Worm (Caenorhabditis elegans): ENCODE data around the gene srh-279.

Gene srh-279

DNA sequence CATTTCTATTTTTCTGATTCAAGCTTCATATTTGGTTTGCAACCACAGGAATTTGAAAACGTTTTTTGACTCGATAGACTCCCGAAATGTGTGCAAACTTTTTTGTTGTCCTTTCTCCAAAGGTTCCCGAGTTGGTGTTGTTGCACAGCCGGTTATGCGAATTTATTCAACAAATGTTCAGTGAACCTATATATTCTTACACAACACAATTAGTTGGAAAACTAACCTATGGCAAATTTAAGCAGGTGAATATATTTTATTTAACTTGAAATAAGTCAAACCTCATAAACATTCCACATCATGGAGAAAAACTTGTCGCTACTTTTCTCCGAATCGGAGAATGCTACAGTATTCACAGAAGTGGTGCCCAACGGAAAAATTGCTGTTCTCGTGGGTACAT lies 8.9 kb upstream of the srh-279 start, which contains the start of gene srz-14:
Gene srz-14 (plus strand): TSS at position 301 of the 400 bp plus-strand sequence.
- no peak for TF ChIP-seq ref-1 (GFP tag; conservative IDR thresholded peaks at IDR 0.05)
- TF ChIP-seq cog-1 (tag; optimal IDR thresholded peaks at IDR 0.05) = no peak
- TF ChIP-seq tab-1 (GFP tag; IDR thresholded peaks at IDR 0.05) = no peak
- TF ChIP-seq klf-2 (GFP tag; conservative IDR thresholded peaks at IDR 0.05) = no peak
- TF ChIP-seq T22C8.4 (GFP tag; IDR thresholded peaks at IDR 0.05) = no peak
- no peak for TF ChIP-seq med-1 (GFP tag; optimal IDR thresholded peaks at IDR 0.05; ENCODE audit: insufficient read depth)

ce11 chrV:16190485-16190884 lies 1.7 kb upstream of the srh-279 start, which contains the start of gene srh-281:
Gene srh-281 (plus strand): TSS chrV:16190785.
- TF ChIP-seq klf-2 (GFP tag; conservative IDR thresholded peaks at IDR 0.05) (no peak), med-1 (GFP tag; optimal IDR thresholded peaks at IDR 0.05; ENCODE audit: insufficient read depth) (no peak), ztf-29 (GFP tag; IDR thresholded peaks at IDR 0.05) (no peak), ztf-23 (GFP tag; IDR thresholded peaks at IDR 0.05) (no peak), flt-1 (GFP tag; IDR thresholded peaks at IDR 0.05) (no peak), cog-1 (tag; optimal IDR thresholded peaks at IDR 0.05) (no peak), tab-1 (GFP tag; IDR thresholded peaks at IDR 0.05) (no peak), ref-1 (GFP tag; conservative IDR thresholded peaks at IDR 0.05) (no peak), T22C8.4 (GFP tag; IDR thresholded peaks at IDR 0.05) (no peak)

DNA sequence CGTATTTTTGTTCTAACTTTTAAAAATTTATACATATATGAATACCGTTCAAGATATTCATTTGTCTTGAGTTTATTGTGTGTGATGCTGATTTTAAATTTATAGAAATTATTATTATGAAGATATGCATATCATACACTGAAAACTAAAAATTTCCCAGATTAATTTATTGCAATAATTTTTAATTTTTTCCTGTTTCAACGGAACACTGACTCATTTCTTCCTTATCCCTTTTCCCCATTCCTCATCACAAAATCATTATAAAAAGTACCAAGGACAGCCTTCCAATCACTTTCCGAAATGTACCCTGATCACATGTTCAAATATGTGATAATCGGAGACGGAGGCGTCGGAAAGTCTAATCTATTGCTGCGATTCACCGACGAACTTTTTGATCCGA lies 2.4 kb downstream of the srh-279 start, which contains the start of gene rabr-4:
Gene rabr-4 (plus strand): TSS at position 301 of the 400 bp plus-strand sequence.
- no peak for TF ChIP-seq ztf-23 (GFP tag; IDR thresholded peaks at IDR 0.05)
- no peak for TF ChIP-seq ref-1 (GFP tag; conservative IDR thresholded peaks at IDR 0.05)
- TF ChIP-seq ztf-29 (GFP tag; IDR thresholded peaks at IDR 0.05) = no peak

ce11 chrV:16195379-16195778 lies 3.2 kb downstream of the srh-279 start, which contains the start of gene rabr-3:
Gene rabr-3 (plus strand): TSS chrV:16195679.
- TF ChIP-seq T22C8.4 (GFP tag; IDR thresholded peaks at IDR 0.05) = no peak
- TF ChIP-seq tab-1 (GFP tag; IDR thresholded peaks at IDR 0.05) = no peak
- no peak for TF ChIP-seq ztf-23 (GFP tag; IDR thresholded peaks at IDR 0.05)
- no peak for TF ChIP-seq klf-2 (GFP tag; conservative IDR thresholded peaks at IDR 0.05)
- TF ChIP-seq flt-1 (GFP tag; IDR thresholded peaks at IDR 0.05) = no peak

DNA sequence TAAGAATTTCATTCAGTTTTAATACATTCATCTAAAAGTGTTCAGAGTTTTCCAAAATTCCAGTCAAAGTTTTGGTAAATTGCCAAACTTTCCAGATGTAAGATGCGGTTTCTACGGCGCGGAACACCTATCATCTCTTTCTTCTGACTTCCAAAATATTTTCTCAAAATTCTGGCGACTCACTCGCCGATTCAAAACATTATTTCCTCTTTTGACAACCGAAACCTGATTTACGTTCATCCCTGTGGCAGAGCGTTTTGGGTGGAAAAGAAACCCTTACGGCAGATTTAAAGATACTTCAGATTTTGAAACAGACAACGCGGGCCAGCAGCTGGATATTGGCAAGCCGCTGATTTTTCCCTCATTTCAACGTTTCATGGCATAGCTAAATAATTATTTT lies 5.8 kb downstream of the srh-279 start, which contains the start of gene F11A5.5:
Gene F11A5.5 (plus strand): TSS at position 301 of the 400 bp plus-strand sequence.
- TF ChIP-seq T22C8.4 (GFP tag; IDR thresholded peaks at IDR 0.05) = no peak
- no peak for TF ChIP-seq ztf-23 (GFP tag; IDR thresholded peaks at IDR 0.05)
- TF ChIP-seq cog-1 (tag; optimal IDR thresholded peaks at IDR 0.05) = no peak
- TF ChIP-seq klf-2 (GFP tag; conservative IDR thresholded peaks at IDR 0.05) = no peak
- TF ChIP-seq tab-1 (GFP tag; IDR thresholded peaks at IDR 0.05) = no peak
- no peak for TF ChIP-seq flt-1 (GFP tag; IDR thresholded peaks at IDR 0.05)
- TF ChIP-seq ztf-29 (GFP tag; IDR thresholded peaks at IDR 0.05) = no peak
- TF ChIP-seq ref-1 (GFP tag; conservative IDR thresholded peaks at IDR 0.05) = no peak
- TF ChIP-seq med-1 (GFP tag; optimal IDR thresholded peaks at IDR 0.05; ENCODE audit: insufficient read depth) = no peak

- TF ChIP-seq ztf-23 (GFP tag; IDR thresholded peaks at IDR 0.05) (no peak), med-1 (GFP tag; optimal IDR thresholded peaks at IDR 0.05; ENCODE audit: insufficient read depth) (no peak), tab-1 (GFP tag; IDR thresholded peaks at IDR 0.05) (no peak)
These were observed 9.5 kb downstream of the srh-279 start, which contains the start of gene F11A5.17 for ce11 chrV:16201730-16202129. Gene F11A5.17 (plus strand): TSS chrV:16202030.

DNA sequence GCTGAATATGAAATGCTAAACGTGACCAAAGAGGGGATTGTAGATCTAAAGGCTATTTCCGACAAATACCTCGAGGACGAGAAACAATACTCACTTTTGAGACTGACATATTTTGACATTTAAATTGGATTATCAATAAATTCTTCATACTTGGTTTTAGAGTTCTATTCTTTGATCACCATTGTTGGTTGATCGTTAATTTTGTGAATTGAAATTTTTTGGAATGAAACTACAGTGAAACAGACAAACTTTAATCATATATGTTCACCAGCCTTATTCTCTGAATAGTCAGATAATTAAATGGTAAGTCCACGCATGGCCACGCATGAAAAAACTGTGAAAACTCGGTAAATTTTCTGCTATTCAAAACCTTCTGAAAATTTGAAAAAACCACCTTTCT lies 10.4 kb downstream of the srh-279 start, which contains the start of gene F11A5.18:
Gene F11A5.18 (plus strand): TSS at position 301 of the 400 bp plus-strand sequence.
- TF ChIP-seq tab-1 (GFP tag; IDR thresholded peaks at IDR 0.05) (no peak), med-1 (GFP tag; optimal IDR thresholded peaks at IDR 0.05; ENCODE audit: insufficient read depth) (no peak), ztf-23 (GFP tag; IDR thresholded peaks at IDR 0.05) (no peak), ref-1 (GFP tag; conservative IDR thresholded peaks at IDR 0.05) (no peak), flt-1 (GFP tag; IDR thresholded peaks at IDR 0.05) (no peak), klf-2 (GFP tag; conservative IDR thresholded peaks at IDR 0.05) (no peak), ztf-29 (GFP tag; IDR thresholded peaks at IDR 0.05) (no peak), T22C8.4 (GFP tag; IDR thresholded peaks at IDR 0.05) (no peak), cog-1 (tag; optimal IDR thresholded peaks at IDR 0.05) (no peak)

ce11 chrV:16204888-16205287 lies 12.7 kb downstream of the srh-279 start, which contains the start of gene irld-26:
Gene irld-26 (plus strand): TSS chrV:16205188.
- TF ChIP-seq klf-2 (GFP tag; conservative IDR thresholded peaks at IDR 0.05) (no peak), ztf-29 (GFP tag; IDR thresholded peaks at IDR 0.05) (no peak), cog-1 (tag; optimal IDR thresholded peaks at IDR 0.05) (no peak), med-1 (GFP tag; optimal IDR thresholded peaks at IDR 0.05; ENCODE audit: insufficient read depth) (no peak), tab-1 (GFP tag; IDR thresholded peaks at IDR 0.05) (no peak)

DNA sequence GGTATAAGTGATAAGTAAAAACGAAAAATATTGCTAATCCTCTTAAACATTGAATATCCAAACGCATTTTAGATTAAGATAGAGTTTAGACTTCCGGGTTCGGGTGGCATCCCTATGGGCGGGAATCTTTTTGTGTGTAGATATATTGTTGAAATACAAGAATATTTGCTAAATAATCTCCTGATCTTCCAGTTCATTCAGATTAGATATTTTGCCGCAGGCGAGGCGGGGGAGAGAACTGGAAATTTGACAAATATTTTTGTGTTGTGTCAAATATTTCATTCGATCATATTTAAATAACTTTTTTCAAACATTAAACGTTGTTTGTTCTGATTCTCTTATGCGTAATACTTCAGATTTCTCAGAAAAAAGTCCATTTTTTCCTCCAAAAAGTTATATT lies 17.6 kb downstream of the srh-279 start, which contains the start of gene oac-15:
Gene oac-15 (minus strand): TSS at position 101 of the 400 bp plus-strand sequence.
- TF ChIP-seq ztf-23 (GFP tag; IDR thresholded peaks at IDR 0.05) (no peak), T22C8.4 (GFP tag; IDR thresholded peaks at IDR 0.05) (no peak), med-1 (GFP tag; optimal IDR thresholded peaks at IDR 0.05; ENCODE audit: insufficient read depth) (no peak), klf-2 (GFP tag; conservative IDR thresholded peaks at IDR 0.05) (no peak), flt-1 (GFP tag; IDR thresholded peaks at IDR 0.05) (no peak), tab-1 (GFP tag; IDR thresholded peaks at IDR 0.05) (no peak), ztf-29 (GFP tag; IDR thresholded peaks at IDR 0.05) (no peak), cog-1 (tag; optimal IDR thresholded peaks at IDR 0.05) (no peak), ref-1 (GFP tag; conservative IDR thresholded peaks at IDR 0.05) (no peak)

- no peak for TF ChIP-seq ref-1 (GFP tag; conservative IDR thresholded peaks at IDR 0.05)
- 0 out of 2 replicates have a peak, but pooled peaks have one; percentile 18 for TF ChIP-seq tab-1 (GFP tag; IDR thresholded peaks at IDR 0.05)
- TF ChIP-seq klf-2 (GFP tag; conservative IDR thresholded peaks at IDR 0.05) = no peak
- no peak for TF ChIP-seq T22C8.4 (GFP tag; IDR thresholded peaks at IDR 0.05)
- TF ChIP-seq ztf-23 (GFP tag; IDR thresholded peaks at IDR 0.05) = no peak
- no peak for TF ChIP-seq ztf-29 (GFP tag; IDR thresholded peaks at IDR 0.05)
- no peak for TF ChIP-seq med-1 (GFP tag; optimal IDR thresholded peaks at IDR 0.05; ENCODE audit: insufficient read depth)
- no peak for TF ChIP-seq flt-1 (GFP tag; IDR thresholded peaks at IDR 0.05)
- no peak for TF ChIP-seq cog-1 (tag; optimal IDR thresholded peaks at IDR 0.05)
These were observed 18.2 kb downstream of the srh-279 start, which contains the start of gene F11A5.16 for ce11 chrV:16210257-16211002. Gene F11A5.16 (plus strand): TSS chrV:16210952.

All from whole organism, midembryonic.